Fruit fly (Drosophila melanogaster): ENCODE data around the gene CG13114.

dm6 chr2L:9569131-9569530, 23.5 kb downstream of the CG13114 start:
- TF ChIP-seq CG7101 (tag; optimal IDR thresholded peaks at IDR 0.05) (no peak), bab1 (GFP tag; optimal IDR thresholded peaks at IDR 0.05) (no peak), ovo (GFP tag; optimal IDR thresholded peaks at IDR 0.05) (no peak), Mnt (GFP tag; optimal IDR thresholded peaks at IDR 0.05) (no peak), tj (GFP tag; optimal IDR thresholded peaks at IDR 0.05) (no peak), toe (GFP tag; optimal IDR thresholded peaks at IDR 0.05) (no peak)

All from whole organism, adult.